Worm (Caenorhabditis elegans) whole organism, mixed stage, embryonic: Measurements from ENCODE around the gene edg-1.
"Not testable (repeated sequence)": the region's sequence is repeated elsewhere in the genome, so short reads cannot be mapped to it uniquely, and the experiment has no call there.

Experiments
- M03D4.4 ChIP-seq: sonication (generic microtip); optimal IDR thresholded peaks from 2 replicates; lab custom pipeline; 2017; ENCODE audit warnings: mild to moderate bottlenecking, missing genetic modification characterization, missing compliant biosample characterization
- bed-3 ChIP-seq: fragments of 200-800 bp; sonication (Bioruptor generic); optimal IDR thresholded peaks from 3 replicates; lab custom pipeline; 2018; ENCODE audit warnings: mild to moderate bottlenecking, missing genetic modification characterization, moderate library complexity, missing compliant biosample characterization
- blmp-1 ChIP-seq: fragments of 150-350 bp; optimal IDR thresholded peaks from 2 replicates; lab custom pipeline; 2014; ENCODE audit warnings: missing biosample characterization, missing genetic modification characterization
- ceh-39 ChIP-seq: fragments of 150-350 bp; optimal IDR thresholded peaks from 2 replicates; lab custom pipeline; 2014; ENCODE audit warnings: missing biosample characterization, missing genetic modification characterization
- ceh-43 ChIP-seq: fragments of 200-800 bp; sonication (Bioruptor generic); optimal IDR thresholded peaks from 2 replicates; lab custom pipeline; 2018; ENCODE audit warnings: mild to moderate bottlenecking, missing genetic modification characterization, moderate library complexity, missing compliant biosample characterization
- ceh-83 ChIP-seq: fragments of 200-800 bp; sonication (Bioruptor generic); optimal IDR thresholded peaks from 2 replicates; lab custom pipeline; 2018; ENCODE audit warnings: mild to moderate bottlenecking, missing genetic modification characterization, missing compliant biosample characterization
- ces-1 ChIP-seq: fragments of 150-350 bp; optimal IDR thresholded peaks from 2 replicates; lab custom pipeline; 2014; ENCODE audit warnings: missing biosample characterization, missing genetic modification reagents, missing genetic modification characterization
- cnd-1 ChIP-seq: fragments of 200-800 bp; sonication (Bioruptor generic); optimal IDR thresholded peaks from 2 replicates; lab custom pipeline; 2018; ENCODE audit warnings: mild to moderate bottlenecking, missing genetic modification characterization, missing compliant biosample characterization
- drap-1 ChIP-seq: fragments of 200-800 bp; sonication (Bioruptor generic); optimal IDR thresholded peaks from 3 replicates; lab custom pipeline; 2018; ENCODE audit warnings: mild to moderate bottlenecking, missing genetic modification characterization, missing compliant biosample characterization
- elt-1 ChIP-seq: sonication (generic microtip); optimal IDR thresholded peaks from 2 replicates; lab custom pipeline; 2017; ENCODE audit warnings: missing genetic modification characterization, mild to moderate bottlenecking, missing compliant biosample characterization, antibody characterized with exemption, moderate library complexity, borderline replicate concordance; ENCODE audit not compliant: insufficient read depth
- elt-3 ChIP-seq: fragments of 150-350 bp; optimal IDR thresholded peaks from 2 replicates; lab custom pipeline; 2014; ENCODE audit warnings: missing biosample characterization, missing genetic modification characterization
- flh-1 ChIP-seq: fragments of 200-800 bp; sonication (Bioruptor generic); optimal IDR thresholded peaks from 2 replicates; lab custom pipeline; 2018; ENCODE audit warnings: mild to moderate bottlenecking, missing genetic modification characterization, moderate library complexity, missing compliant biosample characterization
- ham-2 ChIP-seq: fragments of 200-800 bp; sonication (Bioruptor generic); optimal IDR thresholded peaks from 2 replicates; lab custom pipeline; 2018; ENCODE audit warnings: mild to moderate bottlenecking, missing genetic modification characterization, missing compliant biosample characterization
- hlh-1 ChIP-seq: fragments of 150-350 bp; optimal IDR thresholded peaks from 2 replicates; lab custom pipeline; 2014; ENCODE audit warnings: missing biosample characterization, missing genetic modification reagents, missing genetic modification characterization
- lin-13 ChIP-seq: fragments of 150-350 bp; optimal IDR thresholded peaks from 2 replicates; lab custom pipeline; 2014; ENCODE audit warnings: missing biosample characterization, missing genetic modification characterization
- lin-32 ChIP-seq: fragments of 200-800 bp; sonication (Bioruptor generic); optimal IDR thresholded peaks from 2 replicates; lab custom pipeline; 2018; ENCODE audit warnings: mild to moderate bottlenecking, missing genetic modification characterization, missing compliant biosample characterization
- lsy-2 ChIP-seq: fragments of 150-350 bp; optimal IDR thresholded peaks from 2 replicates; lab custom pipeline; 2014; ENCODE audit warnings: missing biosample characterization, missing genetic modification characterization
- mep-1 ChIP-seq: fragments of 150-350 bp; optimal IDR thresholded peaks from 2 replicates; lab custom pipeline; 2017; ENCODE audit warnings: missing biosample characterization, missing genetic modification reagents, missing genetic modification characterization, inconsistent platforms
- mls-2 ChIP-seq: sonication (generic microtip); optimal IDR thresholded peaks from 2 replicates; lab custom pipeline; 2016; ENCODE audit warnings: mild to moderate bottlenecking, missing genetic modification characterization, moderate library complexity, missing compliant biosample characterization
- nhr-12 ChIP-seq: fragments of 150-350 bp; optimal IDR thresholded peaks from 2 replicates; lab custom pipeline; 2014; ENCODE audit warnings: missing biosample characterization, missing genetic modification characterization
- nhr-2 ChIP-seq: fragments of 150-350 bp; optimal IDR thresholded peaks from 2 replicates; lab custom pipeline; 2014; ENCODE audit warnings: missing biosample characterization, missing genetic modification characterization
- nhr-237 ChIP-seq: fragments of 150-350 bp; optimal IDR thresholded peaks from 2 replicates; lab custom pipeline; 2014; ENCODE audit warnings: missing biosample characterization, missing genetic modification characterization
- nhr-76 ChIP-seq: sonication (generic microtip); optimal IDR thresholded peaks from 2 replicates; lab custom pipeline; 2017; ENCODE audit warnings: missing biosample characterization, missing genetic modification characterization
- sem-2 ChIP-seq: fragments of 200-800 bp; sonication (Bioruptor generic); optimal IDR thresholded peaks from 2 replicates; lab custom pipeline; 2018; ENCODE audit warnings: mild to moderate bottlenecking, missing genetic modification characterization, missing compliant biosample characterization
- snpc-4 ChIP-seq: fragments of 150-350 bp; optimal IDR thresholded peaks from 2 replicates; lab custom pipeline; 2014; ENCODE audit warnings: missing biosample characterization, missing genetic modification characterization
- sptf-1 ChIP-seq: sonication (generic microtip); optimal IDR thresholded peaks from 2 replicates; lab custom pipeline; 2017; ENCODE audit warnings: mild to moderate bottlenecking, missing genetic modification characterization, moderate library complexity, missing compliant biosample characterization
- tbx-8 ChIP-seq: fragments of 200-800 bp; sonication (Bioruptor generic); optimal IDR thresholded peaks from 2 replicates; lab custom pipeline; 2018; ENCODE audit warnings: mild to moderate bottlenecking, missing genetic modification characterization, moderate library complexity, missing compliant biosample characterization
- unc-39 ChIP-seq: fragments of 150-350 bp; optimal IDR thresholded peaks from 2 replicates; lab custom pipeline; 2014; ENCODE audit warnings: missing biosample characterization, missing genetic modification characterization
- unc-62 ChIP-seq: fragments of 150-350 bp; optimal IDR thresholded peaks from 2 replicates; lab custom pipeline; 2014; ENCODE audit warnings: missing biosample characterization, missing genetic modification reagents, missing genetic modification characterization
- zip-8 ChIP-seq: fragments of 150-350 bp; optimal IDR thresholded peaks from 2 replicates; lab custom pipeline; 2014; ENCODE audit warnings: missing biosample characterization, missing genetic modification characterization
- ztf-11 ChIP-seq: fragments of 150-350 bp; optimal IDR thresholded peaks from 2 replicates; lab custom pipeline; 2014; ENCODE audit warnings: missing biosample characterization, missing genetic modification characterization

edg-1 gene

DNA sequence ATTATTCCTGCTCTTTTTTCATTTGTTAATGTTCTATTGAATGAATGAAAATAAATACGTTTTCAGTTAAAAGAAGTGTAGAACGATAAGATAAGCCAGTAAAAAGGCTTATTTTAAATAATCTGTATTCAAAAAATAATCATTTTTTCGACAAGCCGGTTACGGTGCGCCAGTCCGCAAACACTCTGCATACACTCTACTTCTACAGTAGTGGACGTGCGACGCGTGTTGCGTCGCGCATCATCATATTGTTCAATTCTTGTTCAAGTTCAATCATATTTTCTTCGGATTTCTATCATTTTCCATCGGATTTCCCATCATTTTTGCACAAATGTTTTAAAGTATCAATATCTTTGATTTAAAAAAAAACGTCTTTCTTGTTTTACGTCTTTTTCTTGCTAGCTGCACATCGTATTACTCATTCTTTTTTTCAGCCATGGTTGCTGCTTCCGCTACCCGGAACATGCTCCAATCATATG, 677 bp upstream of the edg-1 start, which contains the start of gene B0035.18:
Gene B0035.18 (plus strand): TSS at position 429 of the 479 bp plus-strand sequence.
- TF ChIP-seq nhr-12 (tag; lab: Kevin White, UChicago) (no peak), ham-2 (GFP tag; lab: Kevin White, UChicago) (no peak), nhr-76 (tag; lab: Kevin White, UChicago) (no peak), nhr-237 (no peak), sem-2 (GFP tag; lab: Kevin White, UChicago) (no peak), unc-62 (GFP tag; lab: Kevin White, UChicago) (no peak), bed-3 (GFP tag; lab: Kevin White, UChicago) (no peak), snpc-4 (no peak), flh-1 (no peak), M03D4.4 (tag; lab: Kevin White, UChicago) (no peak), lsy-2 (tag; lab: Kevin White, UChicago) (no peak), cnd-1 (no peak)
- TF ChIP-seq, all 35 proteins: peak for 0

DNA sequence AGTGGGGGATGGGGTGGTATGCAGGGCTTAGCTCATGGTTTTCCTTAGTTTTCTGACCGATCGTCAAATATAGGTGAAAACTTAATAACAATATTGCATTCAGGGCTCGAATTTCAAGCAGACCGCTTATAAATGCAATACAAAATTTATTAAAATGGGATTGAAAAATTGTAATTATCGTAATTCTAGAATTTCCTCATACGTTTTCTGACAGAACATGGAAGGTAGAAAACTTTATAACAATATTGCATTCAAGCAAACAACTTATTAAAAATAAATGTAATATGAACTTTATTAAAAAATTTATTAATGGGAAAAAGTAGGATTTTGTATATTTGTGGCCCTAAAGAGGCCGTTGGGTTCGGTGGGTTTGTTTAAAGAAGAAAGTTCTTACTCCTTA, 3.1 kb downstream of the edg-1 start:
- TF ChIP-seq nhr-2 (tag; lab: Kevin White, UChicago): no peak
- no peak for TF ChIP-seq tbx-8 (GFP tag; lab: Kevin White, UChicago)
- TF ChIP-seq nhr-12 (tag; lab: Kevin White, UChicago): no peak
- no peak for TF ChIP-seq ztf-11 (tag; lab: Kevin White, UChicago)
- no peak for TF ChIP-seq blmp-1 (tag; lab: Kevin White, UChicago)
- TF ChIP-seq lsy-2 (tag; lab: Kevin White, UChicago): no peak
- TF ChIP-seq sem-2 (GFP tag; lab: Kevin White, UChicago): no peak
- TF ChIP-seq lin-13 (tag; lab: Kevin White, UChicago): no peak
- no peak for TF ChIP-seq hlh-1 (tag; lab: Kevin White, UChicago)
- TF ChIP-seq sptf-1 (tag; lab: Kevin White, UChicago): no peak
- TF ChIP-seq lin-32 (GFP tag; lab: Kevin White, UChicago): no peak

DNA sequence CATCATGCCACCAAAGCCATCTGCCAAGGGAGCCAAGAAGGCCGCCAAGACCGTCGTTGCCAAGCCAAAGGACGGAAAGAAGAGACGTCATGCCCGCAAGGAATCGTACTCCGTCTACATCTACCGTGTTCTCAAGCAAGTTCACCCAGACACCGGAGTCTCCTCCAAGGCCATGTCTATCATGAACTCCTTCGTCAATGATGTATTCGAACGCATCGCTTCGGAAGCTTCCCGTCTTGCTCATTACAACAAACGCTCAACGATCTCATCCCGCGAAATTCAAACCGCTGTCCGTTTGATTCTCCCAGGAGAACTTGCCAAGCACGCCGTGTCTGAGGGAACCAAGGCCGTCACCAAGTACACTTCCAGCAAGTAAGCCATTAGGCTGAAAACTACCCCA, 4.1 kb downstream of the edg-1 start, which contains the start of gene his-48:
Gene his-48 (plus strand): TSS at position 5 of the 400 bp plus-strand sequence.
- TF ChIP-seq ceh-43 (GFP tag; lab: Kevin White, UChicago); bed-3 (GFP tag; lab: Kevin White, UChicago); M03D4.4 (tag; lab: Kevin White, UChicago): not testable (repeated sequence)

DNA sequence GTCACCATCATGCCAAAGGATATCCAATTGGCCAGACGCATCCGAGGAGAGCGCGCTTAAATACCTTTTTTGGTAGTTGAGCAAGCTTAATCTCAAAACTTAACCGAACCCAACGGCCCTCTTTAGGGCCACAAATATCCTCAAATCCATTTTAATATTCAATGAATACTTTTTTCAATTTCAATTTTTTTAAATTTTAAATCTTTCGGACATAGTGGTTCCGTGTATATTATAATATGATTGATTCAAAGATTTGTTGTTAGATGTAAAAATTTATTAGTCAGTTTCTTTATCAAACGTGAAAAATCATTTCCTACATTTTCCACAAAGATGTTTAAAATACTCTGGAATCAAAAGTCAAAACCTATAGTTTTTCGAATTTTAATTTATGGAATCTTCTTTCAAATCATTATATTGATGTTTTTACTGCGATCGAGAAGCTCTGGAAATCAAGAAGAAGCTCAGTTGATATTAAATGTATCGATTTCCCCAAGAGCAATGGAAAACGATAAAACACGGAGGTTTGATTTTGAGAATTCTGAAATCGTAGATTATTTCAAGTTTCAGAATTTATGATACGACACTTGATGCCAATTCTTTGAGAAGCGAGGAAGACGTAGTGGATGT, 6.5 kb downstream of the edg-1 start, which contains the start of gene B0035.21:
Gene B0035.21 (plus strand): TSS at position 322 of the 627 bp plus-strand sequence.
- TF ChIP-seq lin-32 (GFP tag; lab: Kevin White, UChicago): no peak
- no peak for TF ChIP-seq ces-1
- TF ChIP-seq sptf-1 (tag; lab: Kevin White, UChicago): no peak
- TF ChIP-seq tbx-8 (GFP tag; lab: Kevin White, UChicago): no peak
- no peak for TF ChIP-seq ceh-83 (GFP tag; lab: Kevin White, UChicago)
- no peak for TF ChIP-seq ceh-39
- TF ChIP-seq zip-8: no peak
- TF ChIP-seq unc-62 (GFP tag; lab: Kevin White, UChicago): no peak
- no peak for TF ChIP-seq unc-39 (tag; lab: Kevin White, UChicago)
- TF ChIP-seq lin-13 (tag; lab: Kevin White, UChicago): no peak
- TF ChIP-seq snpc-4: no peak
- TF ChIP-seq elt-3 (tag; lab: Kevin White, UChicago): no peak
- no peak for TF ChIP-seq nhr-12 (tag; lab: Kevin White, UChicago)
- no peak for TF ChIP-seq nhr-2 (tag; lab: Kevin White, UChicago)
- no peak for TF ChIP-seq ceh-43 (GFP tag; lab: Kevin White, UChicago)
- no peak for TF ChIP-seq cnd-1
- TF ChIP-seq elt-1 (tag; lab: Kevin White, UChicago): no peak
- TF ChIP-seq nhr-76 (tag; lab: Kevin White, UChicago): no peak

DNA sequence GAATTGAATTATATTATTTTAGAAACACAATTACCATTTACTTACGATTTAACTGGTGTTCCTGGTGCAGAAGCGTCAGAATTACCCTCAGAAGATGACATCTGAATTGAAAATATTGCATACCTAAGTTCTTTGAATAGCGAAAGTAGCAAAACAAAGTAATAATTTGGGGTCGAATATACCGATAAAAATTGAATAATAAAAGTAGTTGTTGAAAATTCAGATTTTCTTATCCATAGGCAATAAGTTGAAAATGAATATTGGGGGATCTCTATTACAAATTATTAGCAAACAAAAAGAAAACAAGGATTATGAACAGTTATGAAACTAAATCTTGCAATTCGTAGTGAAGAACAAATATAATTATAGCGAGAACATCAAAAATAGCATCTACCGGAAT, 8.7 kb downstream of the edg-1 start, which contains the start of gene leo-1:
Gene leo-1 (minus strand): TSS at position 101 of the 400 bp plus-strand sequence.
- TF ChIP-seq nhr-2 (tag; lab: Kevin White, UChicago) (no peak), nhr-76 (tag; lab: Kevin White, UChicago) (no peak), tbx-8 (GFP tag; lab: Kevin White, UChicago) (no peak), mls-2 (tag; lab: Kevin White, UChicago) (no peak), sptf-1 (tag; lab: Kevin White, UChicago) (no peak), snpc-4 (no peak), hlh-1 (tag; lab: Kevin White, UChicago) (no peak), nhr-237 (no peak), drap-1 (GFP tag; lab: Kevin White, UChicago) (no peak), elt-1 (tag; lab: Kevin White, UChicago) (no peak), mep-1 (tag; lab: Kevin White, UChicago) (no peak)
